Fruit fly (Drosophila melanogaster): ENCODE results near the gene Ror.

Ror gene

dm6 chr2L:10222550-10223231 lies 29.0 kb upstream of the Ror start, which contains the start of gene Bcs1:
Gene Bcs1, plus strand, starts transcription at chr2L:10222657.
- TF ChIP-seq Smox (GFP tag; optimal IDR thresholded peaks at IDR 0.05) (no peak), fkh (GFP tag; optimal IDR thresholded peaks at IDR 0.05) (peak; percentile 41)

dm6 chr2L:10226213-10226723 lies 25.4 kb upstream of the Ror start:
- TF ChIP-seq CG15336 (GFP tag; IDR thresholded peaks at IDR 0.05) = no peak
- TF ChIP-seq CG7368 (GFP tag; optimal IDR thresholded peaks at IDR 0.05) = no peak
- no peak for TF ChIP-seq Lpt (GFP tag; optimal IDR thresholded peaks at IDR 0.05)
- TF ChIP-seq fd59A (GFP tag; optimal IDR thresholded peaks at IDR 0.05) = no peak
- no peak for TF ChIP-seq pdm3 (GFP tag; optimal IDR thresholded peaks at IDR 0.05)
- no peak for TF ChIP-seq Eip75B (GFP tag; optimal IDR thresholded peaks at IDR 0.05)
- TF ChIP-seq Sox14 (GFP tag; optimal IDR thresholded peaks at IDR 0.05) = no peak
- TF ChIP-seq lz (GFP tag; optimal IDR thresholded peaks at IDR 0.05) = no peak
- TF ChIP-seq CG1621 (tag; optimal IDR thresholded peaks at IDR 0.05) = no peak
- TF ChIP-seq CG3919 (GFP tag; optimal IDR thresholded peaks at IDR 0.05) = no peak
- TF ChIP-seq Sox15 (GFP tag; optimal IDR thresholded peaks at IDR 0.05) = no peak
- no peak for TF ChIP-seq Eip78C (GFP tag)
- TF ChIP-seq fkh (GFP tag; optimal IDR thresholded peaks at IDR 0.05) = no peak

- peak; percentile 18 for TF ChIP-seq cyc (GFP tag; optimal IDR thresholded peaks at IDR 0.05)
- peak; percentile 35 for TF ChIP-seq dsx (GFP tag; optimal IDR thresholded peaks at IDR 0.05; ENCODE audit: poor library complexity, severe bottlenecking)
- TF ChIP-seq CG6163 (GFP tag; IDR thresholded peaks at IDR 0.05) = no peak
- no peak for TF ChIP-seq CG10631 (GFP tag; optimal IDR thresholded peaks at IDR 0.05)
- peak; percentile 35 for TF ChIP-seq achi (GFP tag; optimal IDR thresholded peaks at IDR 0.05)
- TF ChIP-seq esn (GFP tag; optimal IDR thresholded peaks at IDR 0.05) = peak; percentile 32
- peak; percentile 36 for TF ChIP-seq fkh (GFP tag; optimal IDR thresholded peaks at IDR 0.05)
- TF ChIP-seq Eip75B (GFP tag; optimal IDR thresholded peaks at IDR 0.05) = no peak
- peak in 1 of 2 experiments; percentile 20 for TF ChIP-seq ss (GFP tag; optimal IDR thresholded peaks at IDR 0.05)
- peak; percentile 31 for TF ChIP-seq CG3032 (tag; optimal IDR thresholded peaks at IDR 0.05)
- TF ChIP-seq Smox (GFP tag; optimal IDR thresholded peaks at IDR 0.05) = no peak
- TF ChIP-seq vri (GFP tag; optimal IDR thresholded peaks at IDR 0.05) = no peak
- peak; percentile 37 for TF ChIP-seq Met (GFP tag; optimal IDR thresholded peaks at IDR 0.05)
- TF ChIP-seq CG3919 (GFP tag; optimal IDR thresholded peaks at IDR 0.05) = no peak
- TF ChIP-seq topi (GFP tag; optimal IDR thresholded peaks at IDR 0.05) = peak; percentile 2
- TF ChIP-seq Hr39 (GFP tag; optimal IDR thresholded peaks at IDR 0.05) = no peak
- TF ChIP-seq lz (GFP tag; optimal IDR thresholded peaks at IDR 0.05) = peak; percentile 13
- peak; percentile 9 for TF ChIP-seq Sox14 (GFP tag; optimal IDR thresholded peaks at IDR 0.05)
- TF ChIP-seq spab (GFP tag; optimal IDR thresholded peaks at IDR 0.05) = no peak
- peak; percentile 63 for TF ChIP-seq Eip78C (GFP tag)
Observed at dm6 chr2L:10226724-10227407, 24.8 kb upstream of the Ror start, which contains the start of gene CG5708. Gene CG5708, minus strand, starts transcription at chr2L:10226808.

- peak; percentile 40 for TF ChIP-seq Eip78C (GFP tag)
- no peak for TF ChIP-seq fkh (GFP tag; optimal IDR thresholded peaks at IDR 0.05)
- TF ChIP-seq CG32006 (GFP tag; optimal IDR thresholded peaks at IDR 0.05) = no peak
- no peak for TF ChIP-seq Hr39 (GFP tag; optimal IDR thresholded peaks at IDR 0.05)
- peak; percentile 9 for TF ChIP-seq achi (GFP tag; optimal IDR thresholded peaks at IDR 0.05)
Observed at dm6 chr2L:10230455-10230854, 21.2 kb upstream of the Ror start.

DNA sequence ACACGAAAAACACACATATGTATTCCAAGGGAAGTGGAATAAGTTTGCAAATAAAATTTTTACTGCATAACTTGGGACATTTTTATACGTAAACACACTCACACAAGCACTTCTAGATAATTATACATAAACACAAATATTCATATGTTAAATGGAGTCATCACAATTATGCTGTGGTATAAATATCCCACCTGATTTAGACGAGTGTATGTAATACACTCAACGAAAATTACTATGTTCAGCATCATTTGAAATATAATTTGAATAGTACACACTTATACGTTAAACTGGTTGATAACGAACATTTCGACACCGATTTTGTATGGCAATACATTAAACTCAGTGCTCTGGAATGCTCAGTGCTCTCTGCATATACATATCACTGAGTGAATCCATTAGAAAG lies 20.6 kb upstream of the Ror start:
- TF ChIP-seq CG10669 (GFP tag; optimal IDR thresholded peaks at IDR 0.05) (peak; percentile 51), Hr4 (GFP tag; optimal IDR thresholded peaks at IDR 0.05) (peak; percentile 71), cyc (GFP tag; optimal IDR thresholded peaks at IDR 0.05) (peak; percentile 0), CG9139 (GFP tag; optimal IDR thresholded peaks at IDR 0.05) (no peak), CG15336 (GFP tag; IDR thresholded peaks at IDR 0.05) (peak; percentile 49; the same call in 1 of the 2 replicates), Met (GFP tag; optimal IDR thresholded peaks at IDR 0.05) (peak; percentile 54), net (GFP tag; optimal IDR thresholded peaks at IDR 0.05) (no peak), Sox102F (GFP tag; optimal IDR thresholded peaks at IDR 0.05) (peak; percentile 45), esn (GFP tag; optimal IDR thresholded peaks at IDR 0.05) (peak; percentile 55), CG8632 (GFP tag; optimal IDR thresholded peaks at IDR 0.05) (peak; percentile 29), vri (GFP tag; optimal IDR thresholded peaks at IDR 0.05) (peak; percentile 4), Ets96B (tag; optimal IDR thresholded peaks at IDR 0.05) (peak; percentile 11), CG6808 (GFP tag; optimal IDR thresholded peaks at IDR 0.05) (peak; percentile 14), Gug (GFP tag; IDR thresholded peaks at IDR 0.05) (no peak), CG8119 (GFP tag; IDR thresholded peaks at IDR 0.05) (peak; percentile 51; the same call in 2 of the 3 replicates), CG4318 (GFP tag; optimal IDR thresholded peaks at IDR 0.05) (no peak), OdsH (GFP tag; optimal IDR thresholded peaks at IDR 0.05) (peak; percentile 57)

All from whole organism, prepupa.